Worm (Caenorhabditis elegans): ENCODE data around the gene ceh-99.

DNA sequence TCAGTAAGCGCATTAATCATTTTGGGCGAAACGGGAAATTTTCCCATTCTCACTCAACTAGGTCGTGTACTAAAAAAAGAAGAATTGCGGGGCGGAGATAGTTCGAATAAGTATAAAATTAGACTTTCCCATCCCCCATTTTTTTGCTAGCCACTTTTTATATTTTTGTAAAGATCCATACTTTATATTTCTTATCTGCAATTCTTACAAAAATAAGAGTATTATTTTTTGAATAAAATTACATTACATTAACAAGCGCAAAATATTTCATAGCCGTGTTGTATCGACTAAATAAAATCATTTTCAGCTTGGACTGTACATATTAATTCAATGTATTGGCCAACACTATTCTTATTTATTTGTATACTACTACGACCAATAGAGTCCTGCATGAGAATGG lies 35.8 kb downstream of the ceh-99 start, which contains the start of gene F49C5.11:
- TF ChIP-seq ceh-36 (tag; optimal IDR thresholded peaks at IDR 0.05) (no peak), hmbx-1 (tag; optimal IDR thresholded peaks at IDR 0.05) (no peak), pes-1 (GFP tag; IDR thresholded peaks at IDR 0.05) (no peak), scrt-1 (GFP tag; IDR thresholded peaks at IDR 0.05) (no peak), tbx-37 (GFP tag; conservative IDR thresholded peaks at IDR 0.05) (no peak), ama-1 (optimal IDR thresholded peaks at IDR 0.05) (no peak), aly-1 (tag; optimal IDR thresholded peaks at IDR 0.05) (no peak), tra-4 (tag; optimal IDR thresholded peaks at IDR 0.05) (no peak), sea-1 (GFP tag; conservative IDR thresholded peaks at IDR 0.05) (no peak), flt-1 (GFP tag; IDR thresholded peaks at IDR 0.05) (no peak), hnd-1 (tag; optimal IDR thresholded peaks at IDR 0.05) (no peak), ceh-13 (GFP tag; optimal IDR thresholded peaks at IDR 0.05) (no peak), B0310.2 (tag; optimal IDR thresholded peaks at IDR 0.05) (no peak)

Measured in whole organism, early embryonic.